Worm (Caenorhabditis elegans): ENCODE measurements around the gene sru-1.

- TF ChIP-seq elt-3 (tag; optimal IDR thresholded peaks at IDR 0.05) (no peak), ama-1 (optimal IDR thresholded peaks at IDR 0.05) (no peak), nhr-77 (tag; optimal IDR thresholded peaks at IDR 0.05) (no peak), elt-2 (tag; optimal IDR thresholded peaks at IDR 0.05) (no peak), aly-2 (tag; optimal IDR thresholded peaks at IDR 0.05) (no peak), snpc-4 (tag; optimal IDR thresholded peaks at IDR 0.05) (no peak), nhr-76 (tag; optimal IDR thresholded peaks at IDR 0.05) (no peak)
Observed at ce11 chrIV:9512836-9513235, 24.4 kb downstream of the sru-1 start, which contains the start of gene C33A12.3.

Measured in whole organism, L3 larva.